Worm (Caenorhabditis elegans): ENCODE measurements around the gene F22B7.3.

Gene F22B7.3

ce11 chrIII:8648589-8648988 lies at the start of gene F22B7.3:
Gene F22B7.3, plus strand, starts transcription at chrIII:8648889.
- TF ChIP-seq cnd-1 (tag; optimal IDR thresholded peaks at IDR 0.05): no peak
- no peak for TF ChIP-seq ceh-83 (GFP tag; optimal IDR thresholded peaks at IDR 0.05)
- no peak for TF ChIP-seq nhr-237 (tag; optimal IDR thresholded peaks at IDR 0.05)
- TF ChIP-seq pha-4 (tag; optimal IDR thresholded peaks at IDR 0.05): no peak
- TF ChIP-seq ceh-39 (tag; optimal IDR thresholded peaks at IDR 0.05): no peak
- TF ChIP-seq drap-1 (GFP tag; optimal IDR thresholded peaks at IDR 0.05): no peak
- no peak for TF ChIP-seq nhr-12 (tag; optimal IDR thresholded peaks at IDR 0.05)
- TF ChIP-seq lsy-2 (tag; optimal IDR thresholded peaks at IDR 0.05): no peak
- TF ChIP-seq lin-32 (GFP tag; optimal IDR thresholded peaks at IDR 0.05): no peak

- TF ChIP-seq mab-5 (tag; optimal IDR thresholded peaks at IDR 0.05) (no peak), ham-2 (GFP tag; optimal IDR thresholded peaks at IDR 0.05) (peak; percentile 88)
Measured at ce11 chrIII:8598961-8599360, 49.7 kb upstream of the F22B7.3 start.

DNA sequence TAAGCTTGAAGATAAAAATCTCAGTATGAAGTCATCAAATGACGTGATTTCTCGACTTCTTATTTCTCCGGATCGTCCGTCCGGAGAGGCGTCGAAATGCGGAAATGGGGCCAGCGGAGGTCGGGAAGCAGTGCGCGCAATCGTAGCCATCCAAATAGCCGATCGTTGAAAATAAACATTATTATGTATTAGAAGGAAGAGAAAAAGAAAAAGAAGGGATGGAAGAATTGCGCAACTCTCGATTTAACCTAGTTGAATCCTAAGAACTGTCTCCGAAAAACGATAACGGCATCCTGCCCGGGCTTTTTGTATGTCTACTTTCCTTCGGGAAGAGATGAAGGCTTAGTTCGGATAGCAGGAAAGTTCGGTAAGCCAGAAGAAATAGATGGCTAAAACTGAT lies 46.5 kb upstream of the F22B7.3 start:
- TF ChIP-seq zip-8 (tag; optimal IDR thresholded peaks at IDR 0.05) (peak; percentile 33), lin-13 (tag; optimal IDR thresholded peaks at IDR 0.05) (no peak), cnd-1 (tag; optimal IDR thresholded peaks at IDR 0.05) (no peak), mep-1 (tag; optimal IDR thresholded peaks at IDR 0.05) (no peak), snpc-4 (tag; optimal IDR thresholded peaks at IDR 0.05) (no peak), blmp-1 (tag; optimal IDR thresholded peaks at IDR 0.05) (peak; percentile 56), ham-2 (GFP tag; optimal IDR thresholded peaks at IDR 0.05) (peak; percentile 95)

DNA sequence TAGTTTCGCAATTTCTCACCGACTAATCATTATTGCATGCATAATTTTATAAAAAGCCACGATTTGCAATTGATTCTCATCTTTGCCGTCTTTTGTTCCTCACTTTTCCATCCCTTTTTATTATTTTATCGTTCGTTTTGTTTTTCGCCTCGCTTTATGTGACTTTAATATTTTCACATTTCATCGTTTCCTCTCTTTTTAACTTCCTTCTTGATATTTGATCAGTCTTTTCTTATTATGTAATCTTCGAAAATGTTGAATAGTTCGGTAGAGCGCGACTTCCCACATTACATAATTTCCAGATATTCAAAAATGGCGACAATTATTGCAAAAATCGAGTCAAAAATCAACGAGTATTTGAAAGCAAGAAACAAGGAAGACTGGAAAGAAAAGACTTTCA lies 43.2 kb upstream of the F22B7.3 start, which contains the start of gene C06E1.1:
Gene C06E1.1, plus strand, starts transcription at position 301 of the 400 bp plus-strand sequence.
- no peak for TF ChIP-seq bed-3 (GFP tag; optimal IDR thresholded peaks at IDR 0.05)
- TF ChIP-seq mls-2 (tag; optimal IDR thresholded peaks at IDR 0.05): no peak
- no peak for TF ChIP-seq elt-3 (tag; optimal IDR thresholded peaks at IDR 0.05)
- no peak for TF ChIP-seq nhr-2 (tag; optimal IDR thresholded peaks at IDR 0.05)
- TF ChIP-seq unc-39 (tag; optimal IDR thresholded peaks at IDR 0.05): no peak
- no peak for TF ChIP-seq nhr-76 (tag; optimal IDR thresholded peaks at IDR 0.05)
- no peak for TF ChIP-seq blmp-1 (tag; optimal IDR thresholded peaks at IDR 0.05)
- TF ChIP-seq lsy-2 (tag; optimal IDR thresholded peaks at IDR 0.05): no peak
- no peak for TF ChIP-seq pha-4 (tag; optimal IDR thresholded peaks at IDR 0.05)
- TF ChIP-seq nhr-28 (tag; optimal IDR thresholded peaks at IDR 0.05): no peak
- TF ChIP-seq ceh-39 (tag; optimal IDR thresholded peaks at IDR 0.05): no peak
- TF ChIP-seq drap-1 (GFP tag; optimal IDR thresholded peaks at IDR 0.05): no peak
- TF ChIP-seq cnd-1 (tag; optimal IDR thresholded peaks at IDR 0.05): no peak

DNA sequence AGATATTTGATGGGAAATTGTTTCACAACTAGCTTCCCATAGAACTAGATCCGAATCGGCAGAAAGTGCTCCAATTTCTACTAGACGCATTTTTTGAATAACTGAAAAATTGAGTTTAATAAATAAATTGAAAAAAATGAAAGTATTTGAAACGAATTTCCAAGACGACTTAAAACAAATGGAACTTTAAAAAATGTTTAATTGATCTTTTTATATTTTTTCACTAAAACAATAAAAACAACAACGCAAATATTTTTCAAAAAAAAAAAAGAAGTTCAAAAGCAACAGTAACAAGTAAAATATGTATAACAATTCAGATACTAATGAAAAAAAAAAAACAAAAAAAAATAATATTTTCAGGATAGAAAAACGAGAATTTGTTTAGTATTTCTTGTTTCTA lies 39.0 kb upstream of the F22B7.3 start, which contains the start of gene C06E1.9:
Gene C06E1.9, minus strand, starts transcription at position 101 of the 400 bp plus-strand sequence.
- TF ChIP-seq drap-1 (GFP tag; optimal IDR thresholded peaks at IDR 0.05) (no peak), lsy-2 (tag; optimal IDR thresholded peaks at IDR 0.05) (no peak), M03D4.4 (tag; optimal IDR thresholded peaks at IDR 0.05) (no peak), ham-2 (GFP tag; optimal IDR thresholded peaks at IDR 0.05) (no peak), ceh-39 (tag; optimal IDR thresholded peaks at IDR 0.05) (no peak)

ce11 chrIII:8611282-8611681 lies 37.4 kb upstream of the F22B7.3 start:
- TF ChIP-seq mls-2 (tag; optimal IDR thresholded peaks at IDR 0.05): no peak
- no peak for TF ChIP-seq elt-3 (tag; optimal IDR thresholded peaks at IDR 0.05)
- TF ChIP-seq bed-3 (GFP tag; optimal IDR thresholded peaks at IDR 0.05): no peak
- no peak for TF ChIP-seq pha-4 (tag; optimal IDR thresholded peaks at IDR 0.05)
- TF ChIP-seq sptf-1 (tag; optimal IDR thresholded peaks at IDR 0.05): no peak
- TF ChIP-seq flh-1 (GFP tag; optimal IDR thresholded peaks at IDR 0.05): no peak
- no peak for TF ChIP-seq drap-1 (GFP tag; optimal IDR thresholded peaks at IDR 0.05)

DNA sequence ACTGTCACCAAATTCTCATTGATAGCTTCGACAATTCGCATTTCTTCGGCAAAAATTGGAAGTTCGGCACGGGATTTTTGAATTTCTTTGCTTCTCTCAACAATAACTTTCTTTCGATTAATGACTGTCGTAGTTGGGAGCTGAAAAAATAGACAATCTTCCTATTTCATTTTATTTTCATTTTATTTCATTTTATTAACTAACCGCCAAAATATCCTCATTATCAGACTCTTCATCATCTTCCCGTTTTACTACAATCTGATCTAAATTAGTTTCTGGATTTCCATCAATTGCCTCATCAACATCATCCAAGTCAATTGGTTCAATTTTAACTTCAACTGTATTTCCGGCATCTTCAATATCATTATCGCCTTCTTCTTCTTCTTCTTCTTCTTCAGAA lies 35.1 kb upstream of the F22B7.3 start:
- no peak for TF ChIP-seq sptf-1 (tag; optimal IDR thresholded peaks at IDR 0.05)
- no peak for TF ChIP-seq ztf-11 (tag; optimal IDR thresholded peaks at IDR 0.05)

DNA sequence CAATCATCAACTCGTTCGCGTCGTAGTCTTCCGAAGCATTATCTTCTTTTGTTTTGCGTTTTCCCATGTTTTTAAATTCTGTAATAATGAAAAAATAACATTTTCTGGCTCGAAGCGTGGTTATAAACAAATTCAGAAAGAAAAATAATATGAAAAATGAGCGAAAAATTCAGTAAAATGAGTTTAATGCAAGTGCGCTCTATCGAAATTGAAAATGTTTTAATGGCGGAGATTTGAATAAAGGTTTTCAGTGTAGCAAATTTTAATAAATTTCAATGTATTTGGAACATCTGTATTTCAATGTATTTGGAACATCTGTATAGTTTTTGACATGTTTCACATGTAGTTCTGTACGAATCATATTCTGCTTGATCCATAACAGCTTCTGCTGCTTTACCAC lies 34.2 kb upstream of the F22B7.3 start, which contains the start of gene rha-2:
Gene rha-2, minus strand, starts transcription at position 80 of the 400 bp plus-strand sequence.
- TF ChIP-seq nhr-237 (tag; optimal IDR thresholded peaks at IDR 0.05): peak; percentile 23
- TF ChIP-seq blmp-1 (tag; optimal IDR thresholded peaks at IDR 0.05): no peak
- peak; percentile 48 for TF ChIP-seq lsy-2 (tag; optimal IDR thresholded peaks at IDR 0.05)
- TF ChIP-seq lin-32 (GFP tag; optimal IDR thresholded peaks at IDR 0.05): no peak
- TF ChIP-seq nhr-28 (tag; optimal IDR thresholded peaks at IDR 0.05): no peak
- TF ChIP-seq nhr-12 (tag; optimal IDR thresholded peaks at IDR 0.05): no peak
- TF ChIP-seq ham-2 (GFP tag; optimal IDR thresholded peaks at IDR 0.05): no peak
- peak; percentile 83 for TF ChIP-seq ces-1 (GFP tag; optimal IDR thresholded peaks at IDR 0.05)
